Fruit fly (Drosophila melanogaster) whole organism, adult: ENCODE results near the gene CG2145.

Experiments
- CG5204 ChIP-seq: fragments of 200-800 bp; sonication (Bioruptor generic); optimal IDR thresholded peaks from 2 replicates; lab custom pipeline; 2016; ENCODE audit warnings: missing biosample characterization, missing genetic modification characterization
- bab1 ChIP-seq: fragments of 200-800 bp; sonication (Bioruptor generic); optimal IDR thresholded peaks from 3 replicates; lab custom pipeline; 2019; ENCODE audit warnings: missing biosample characterization, mild to moderate bottlenecking, missing genetic modification characterization, moderate library complexity
- cnc ChIP-seq, 2 experiments: fragments of >200 bp; optimal IDR thresholded peaks; 2 replicates each; lab custom pipeline; 2017
- toe ChIP-seq: fragments of 200-800 bp; sonication (Bioruptor generic); optimal IDR thresholded peaks from 2 replicates; lab custom pipeline; 2016; ENCODE audit warnings: missing biosample characterization, missing genetic modification characterization

dm6 chrX:10922178-10922577, 5.0 kb upstream of the CG2145 start:
- no peak for TF ChIP-seq cnc (optimal IDR thresholded peaks at IDR 0.05; lab: Kevin White, UChicago)
- TF ChIP-seq CG5204, result no peak
- no peak for TF ChIP-seq bab1 (GFP tag; lab: Kevin White, UChicago)
- no peak for TF ChIP-seq toe (GFP tag; lab: Kevin White, UChicago)
